Fruit fly (Drosophila melanogaster) whole organism, prepupa: ENCODE data around the gene B9d2.

Experiments used
- Blimp-1 ChIP-seq: fragments of 200-800 bp; sonication (Bioruptor generic); optimal IDR thresholded peaks from 3 replicates; lab custom pipeline; 2017; ENCODE audit warnings: missing biosample characterization, missing genetic modification characterization, mild to moderate bottlenecking, moderate library complexity, missing genetic modification reagents
- CG10631 ChIP-seq: fragments of 200-800 bp; sonication (Bioruptor generic); optimal IDR thresholded peaks from 2 replicates; lab custom pipeline; 2016; ENCODE audit warnings: missing biosample characterization, missing genetic modification characterization
- CG10669 ChIP-seq: fragments of 200-800 bp; sonication (Bioruptor generic); optimal IDR thresholded peaks from 3 replicates; lab custom pipeline; 2018; ENCODE audit warnings: missing biosample characterization, mild to moderate bottlenecking, missing genetic modification characterization, moderate library complexity
- CG11762 ChIP-seq: fragments of 200-800 bp; sonication (Bioruptor generic); optimal IDR thresholded peaks from 3 replicates; lab custom pipeline; 2016; ENCODE audit warnings: missing biosample characterization, missing genetic modification characterization; ENCODE audit not compliant: insufficient read depth
- CG1621 ChIP-seq: fragments of 200-800 bp; sonication (Bioruptor generic); optimal IDR thresholded peaks from 3 replicates; lab custom pipeline; 2018; ENCODE audit warnings: missing biosample characterization, mild to moderate bottlenecking, missing genetic modification characterization
- CG16779 ChIP-seq: fragments of 200-800 bp; sonication (Bioruptor generic); optimal IDR thresholded peaks from 3 replicates; lab custom pipeline; 2017; ENCODE audit warnings: missing biosample characterization, mild to moderate bottlenecking, missing genetic modification characterization
- CG31627 ChIP-seq: fragments of 200-800 bp; sonication (Bioruptor generic); optimal IDR thresholded peaks from 3 replicates; lab custom pipeline; 2016; ENCODE audit warnings: missing biosample characterization, missing genetic modification characterization
- CG34406 ChIP-seq: fragments of 200-800 bp; sonication (Bioruptor generic); optimal IDR thresholded peaks from 3 replicates; lab custom pipeline; 2016; ENCODE audit warnings: missing biosample characterization, missing genetic modification characterization
- CG4318 ChIP-seq: fragments of 200-800 bp; sonication (Bioruptor generic); optimal IDR thresholded peaks from 3 replicates; lab custom pipeline; 2017; ENCODE audit warnings: missing biosample characterization, mild to moderate bottlenecking, missing genetic modification characterization
- CG6163 ChIP-seq: fragments of 200-800 bp; sonication (Bioruptor generic); IDR thresholded peaks from 3 replicates; pipeline ENCODE4 v1.3.6; 2022; ENCODE audit warnings: missing biosample characterization, missing genetic modification characterization
- CG6276 ChIP-seq: fragments of 200-800 bp; sonication (Bioruptor generic); optimal IDR thresholded peaks from 2 replicates; lab custom pipeline; 2017; ENCODE audit warnings: missing biosample characterization, mild to moderate bottlenecking, missing genetic modification characterization
- CG6808 ChIP-seq: fragments of 200-800 bp; sonication (Bioruptor generic); optimal IDR thresholded peaks from 3 replicates; lab custom pipeline; 2017; ENCODE audit warnings: missing biosample characterization, missing genetic modification characterization, mild to moderate bottlenecking, moderate library complexity, missing genetic modification reagents
- CG6854 ChIP-seq: fragments of 200-800 bp; sonication (Bioruptor generic); optimal IDR thresholded peaks from 2 replicates; lab custom pipeline; 2017; ENCODE audit warnings: missing biosample characterization, mild to moderate bottlenecking, missing genetic modification characterization
- CG7368 ChIP-seq: fragments of 200-800 bp; sonication (Bioruptor generic); optimal IDR thresholded peaks from 3 replicates; lab custom pipeline; 2016; ENCODE audit warnings: missing biosample characterization, missing genetic modification characterization
- CG8119 ChIP-seq: fragments of 200-800 bp; sonication (Bioruptor generic); IDR thresholded peaks from 3 replicates; pipeline ENCODE4 v1.3.6; 2022; ENCODE audit warnings: missing biosample characterization, missing genetic modification characterization
- CG8632 ChIP-seq: fragments of 200-800 bp; sonication (Bioruptor generic); optimal IDR thresholded peaks from 3 replicates; lab custom pipeline; 2016; ENCODE audit warnings: missing biosample characterization, missing genetic modification characterization
- CG9139 ChIP-seq: fragments of 200-800 bp; sonication (Bioruptor generic); optimal IDR thresholded peaks from 3 replicates; lab custom pipeline; 2017; ENCODE audit warnings: missing biosample characterization, mild to moderate bottlenecking, missing genetic modification characterization
- Eip75B ChIP-seq: fragments of 200-800 bp; sonication (Bioruptor generic); optimal IDR thresholded peaks from 3 replicates; lab custom pipeline; 2016; ENCODE audit warnings: missing biosample characterization, missing genetic modification characterization
- Eip78C ChIP-seq: fragments of 200-800 bp; sonication (Bioruptor generic); peaks from one replicate; lab custom pipeline; 2016; ENCODE audit warnings: missing biosample characterization, missing genetic modification characterization
- Eip93F ChIP-seq: fragments of 200-800 bp; sonication (Bioruptor generic); optimal IDR thresholded peaks from 2 replicates; lab custom pipeline; 2016; ENCODE audit warnings: missing biosample characterization, mild to moderate bottlenecking, missing genetic modification characterization
- Ets96B ChIP-seq: fragments of 200-800 bp; optimal IDR thresholded peaks from 2 replicates; lab custom pipeline; 2019; ENCODE audit warnings: missing biosample characterization, mild to moderate bottlenecking, missing genetic modification characterization, moderate library complexity
- Gug ChIP-seq: fragments of 200-800 bp; sonication (Bioruptor generic); IDR thresholded peaks from 2 replicates; pipeline ENCODE4 v1.3.6; 2022; ENCODE audit warnings: missing biosample characterization, missing genetic modification characterization
- Hr4 ChIP-seq: fragments of 200-800 bp; sonication (Bioruptor generic); optimal IDR thresholded peaks from 3 replicates; lab custom pipeline; 2016; ENCODE audit warnings: missing biosample characterization, missing genetic modification characterization
- Lpt ChIP-seq: fragments of 200-800 bp; sonication (Bioruptor generic); optimal IDR thresholded peaks from 3 replicates; lab custom pipeline; 2016; ENCODE audit warnings: missing biosample characterization, missing genetic modification characterization
- OdsH ChIP-seq: fragments of 200-800 bp; sonication (Bioruptor generic); optimal IDR thresholded peaks from 3 replicates; lab custom pipeline; 2016; ENCODE audit warnings: missing biosample characterization, missing genetic modification characterization
- Smox ChIP-seq: fragments of 200-800 bp; sonication (Bioruptor generic); optimal IDR thresholded peaks from 3 replicates; lab custom pipeline; 2016; ENCODE audit warnings: missing biosample characterization, missing genetic modification characterization
- Sox102F ChIP-seq: fragments of 200-800 bp; sonication (Bioruptor generic); optimal IDR thresholded peaks from 2 replicates; lab custom pipeline; 2016; ENCODE audit warnings: missing biosample characterization, mild to moderate bottlenecking, missing genetic modification characterization
- Sox15 ChIP-seq: fragments of 200-800 bp; sonication (Bioruptor generic); optimal IDR thresholded peaks from 3 replicates; lab custom pipeline; 2016; ENCODE audit warnings: missing biosample characterization, missing genetic modification characterization
- achi ChIP-seq: fragments of 200-800 bp; sonication (Bioruptor generic); optimal IDR thresholded peaks from 3 replicates; lab custom pipeline; 2016; ENCODE audit warnings: missing biosample characterization, missing genetic modification characterization
- acj6 ChIP-seq: fragments of 200-800 bp; sonication (Bioruptor generic); optimal IDR thresholded peaks from 3 replicates; lab custom pipeline; 2016; ENCODE audit warnings: missing biosample characterization, missing genetic modification characterization
- cyc ChIP-seq: fragments of 200-800 bp; sonication (Bioruptor generic); optimal IDR thresholded peaks from 3 replicates; lab custom pipeline; 2016; ENCODE audit warnings: missing biosample characterization, missing genetic modification characterization
- dsx ChIP-seq: fragments of 200-800 bp; optimal IDR thresholded peaks from 3 replicates; lab custom pipeline; 2019; ENCODE audit warnings: missing biosample characterization, mild to moderate bottlenecking, missing genetic modification characterization, moderate library complexity; ENCODE audit not compliant: poor library complexity, severe bottlenecking
- esn ChIP-seq: fragments of 200-800 bp; sonication (Bioruptor generic); optimal IDR thresholded peaks from 2 replicates; lab custom pipeline; 2016; ENCODE audit warnings: missing biosample characterization, mild to moderate bottlenecking, missing genetic modification characterization, moderate library complexity
- fd59A ChIP-seq: fragments of 200-800 bp; sonication (Bioruptor generic); optimal IDR thresholded peaks from 2 replicates; lab custom pipeline; 2017; ENCODE audit warnings: missing biosample characterization, mild to moderate bottlenecking, missing genetic modification characterization, missing genetic modification reagents
- salr ChIP-seq, 2 experiments: fragments of 200-800 bp; sonication (Bioruptor generic); optimal IDR thresholded peaks; 3 replicates each; lab custom pipeline; 2016 to 2018; ENCODE audit warnings: missing biosample characterization in 2 of 2, missing genetic modification characterization in 2 of 2, mild to moderate bottlenecking in 1 of 2
- ss ChIP-seq, 2 experiments: fragments of 200-800 bp; sonication (Bioruptor generic); optimal IDR thresholded peaks; 2 replicates in 1 of 2; 3 replicates in 1 of 2; lab custom pipeline; 2017 to 2018; ENCODE audit warnings: mild to moderate bottlenecking in 2 of 2, missing biosample characterization in 2 of 2, missing genetic modification characterization in 2 of 2, moderate library complexity in 1 of 2
- vri ChIP-seq: fragments of 200-800 bp; sonication (Bioruptor generic); optimal IDR thresholded peaks from 3 replicates; lab custom pipeline; 2016; ENCODE audit warnings: missing biosample characterization, mild to moderate bottlenecking, missing genetic modification characterization

Gene B9d2

dm6 chr2L:6124815-6125214, 5.6 kb downstream of the B9d2 start, which contains the start of gene Arpc4 (continued):
- TF ChIP-seq CG31627 (peak; percentile 64), CG11762 (GFP tag; lab: Kevin White, UChicago) (no peak), Lpt (GFP tag; lab: Kevin White, UChicago) (no peak), CG34406 (GFP tag; lab: Kevin White, UChicago) (no peak), esn (GFP tag; lab: Kevin White, UChicago) (peak; percentile 70), salr (GFP tag; optimal IDR thresholded peaks at IDR 0.05; lab: Kevin White, UChicago) (no peak), CG10669 (GFP tag; lab: Kevin White, UChicago) (no peak), Smox (GFP tag; lab: Kevin White, UChicago) (peak; percentile 58), Sox15 (GFP tag; lab: Kevin White, UChicago) (peak; percentile 2), OdsH (no peak), cyc (GFP tag; lab: Kevin White, UChicago) (peak; percentile 48), Gug (GFP tag; lab: Robert Waterston, UW) (no peak), CG4318 (GFP tag; lab: Kevin White, UChicago) (no peak), Ets96B (tag; lab: Kevin White, UChicago) (peak; percentile 25), vri (GFP tag; lab: Kevin White, UChicago) (no peak), Eip93F (GFP tag; lab: Kevin White, UChicago) (no peak), ss (GFP tag; optimal IDR thresholded peaks at IDR 0.05; lab: Kevin White, UChicago) (no peak), CG16779 (tag; lab: Kevin White, UChicago) (no peak), CG9139 (GFP tag; lab: Kevin White, UChicago) (no peak), acj6 (GFP tag; lab: Kevin White, UChicago) (peak; percentile 40), CG6163 (peak; percentile 65; the same call in 2 of the 3 replicates), Eip75B (GFP tag; lab: Kevin White, UChicago) (peak; percentile 57), CG6276 (GFP tag; lab: Kevin White, UChicago) (no peak), fd59A (no peak), Hr4 (GFP tag; lab: Kevin White, UChicago) (peak; percentile 49), CG10631 (peak; percentile 62), CG6808 (GFP tag; lab: Kevin White, UChicago) (no peak), CG1621 (tag; lab: Kevin White, UChicago) (no peak), Eip78C (GFP tag; lab: Kevin White, UChicago) (peak; percentile 82), CG6854 (GFP tag; lab: Kevin White, UChicago) (no peak), achi (no peak), dsx (GFP tag; lab: Kevin White, UChicago) (no peak)

dm6 chr2L:6118212-6118611, 12.2 kb downstream of the B9d2 start, which contains the start of gene CG31642:
CG31642 (plus strand) TSS chr2L:6118512.
- TF ChIP-seq CG4318 (GFP tag; lab: Kevin White, UChicago) (no peak), Eip78C (GFP tag; lab: Kevin White, UChicago) (no peak), ss (GFP tag; optimal IDR thresholded peaks at IDR 0.05; lab: Kevin White, UChicago) (no peak), cyc (GFP tag; lab: Kevin White, UChicago) (no peak), Smox (GFP tag; lab: Kevin White, UChicago) (no peak), CG34406 (GFP tag; lab: Kevin White, UChicago) (no peak), CG16779 (tag; lab: Kevin White, UChicago) (no peak), CG8119 (GFP tag; lab: Robert Waterston, UW) (no peak), CG31627 (no peak), CG7368 (GFP tag; lab: Kevin White, UChicago) (no peak), CG8632 (GFP tag; lab: Kevin White, UChicago) (no peak), Sox102F (GFP tag; lab: Kevin White, UChicago) (no peak), CG1621 (tag; lab: Kevin White, UChicago) (no peak), Blimp-1 (GFP tag; lab: Kevin White, UChicago) (no peak)
